Fruit fly (Drosophila melanogaster): ENCODE measurements around the gene Pex12.
A peak's percentile ranks its signal among the peaks of the same experiment; 100 is the strongest.

Pex12 gene

DNA sequence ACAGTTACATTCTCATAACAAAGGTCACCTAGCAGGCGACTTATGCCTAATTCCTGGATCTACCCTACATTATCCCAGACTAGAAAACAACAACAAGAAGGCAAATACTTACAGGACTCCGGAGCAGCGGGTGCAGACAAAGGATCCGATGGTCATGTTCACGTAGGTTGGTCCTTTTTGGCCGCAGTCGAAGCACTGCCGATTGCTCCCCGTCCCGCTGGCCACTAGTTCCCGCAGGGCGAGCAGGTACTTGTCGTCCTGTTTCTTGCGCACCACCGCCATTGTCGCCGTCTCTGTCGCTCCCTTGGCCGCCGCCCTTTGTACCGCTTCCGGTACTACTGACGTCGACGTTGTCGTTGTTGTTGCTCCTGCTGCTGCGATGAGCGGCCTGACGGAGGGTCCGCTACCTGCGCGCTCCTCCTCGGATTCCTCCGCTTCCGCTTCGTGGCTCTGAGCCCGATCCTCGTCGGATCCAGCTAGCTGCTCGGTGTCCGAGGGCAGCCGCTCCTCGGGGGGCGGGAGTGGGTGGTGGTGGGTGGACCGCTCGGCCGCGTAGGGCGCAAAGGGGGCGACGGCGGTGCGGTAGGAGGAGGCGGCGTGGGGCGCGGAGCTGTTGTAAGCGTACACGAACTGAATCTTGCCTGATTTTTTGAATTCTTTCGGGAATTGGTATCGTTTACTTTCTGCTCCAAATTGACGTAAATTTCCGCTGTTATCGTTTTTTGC is 34.2 kb downstream of the Pex12 start (continued):
- TF ChIP-seq ab (GFP tag; optimal IDR thresholded peaks at IDR 0.05) (no peak), Atf6 (GFP tag; IDR thresholded peaks at IDR 0.05) (no peak), grn (GFP tag; optimal IDR thresholded peaks at IDR 0.05) (no peak), lmd (GFP tag; IDR thresholded peaks at IDR 0.05) (no peak), jigr1 (GFP tag; IDR thresholded peaks at IDR 0.05) (no peak), CG8359 (GFP tag; optimal IDR thresholded peaks at IDR 0.05; ENCODE audit: borderline replicate concordance) (no peak), vnd (GFP tag; IDR thresholded peaks at IDR 0.05; ENCODE audit: partially characterized antibody) (no peak), CG6654 (GFP tag; optimal IDR thresholded peaks at IDR 0.05) (no peak), Dbx (GFP tag; IDR thresholded peaks at IDR 0.05) (no peak), nerfin-2 (GFP tag; IDR thresholded peaks at IDR 0.05; ENCODE audit: partially characterized antibody) (no peak), CG8281 (tag; optimal IDR thresholded peaks at IDR 0.05) (no peak), Dek (tag; optimal IDR thresholded peaks at IDR 0.05) (no peak), CG10321 (GFP tag; IDR thresholded peaks at IDR 0.05) (0 out of 2 replicates have a peak, but pooled peaks have one; percentile 34), CG10147 (GFP tag; optimal IDR thresholded peaks at IDR 0.05) (no peak), wek (GFP tag; optimal IDR thresholded peaks at IDR 0.05) (no peak), nau (GFP tag; optimal IDR thresholded peaks at IDR 0.05) (no peak), CG42726 (GFP tag; IDR thresholded peaks at IDR 0.05; ENCODE audit: partially characterized antibody) (no peak), hth (optimal IDR thresholded peaks at IDR 0.05) (no peak), gro (GFP tag; optimal IDR thresholded peaks at IDR 0.05) (no peak), MBD-R2 (GFP tag; IDR thresholded peaks at IDR 0.05) (no peak), CG5180 (GFP tag; optimal IDR thresholded peaks at IDR 0.05) (no peak), zfh2 (GFP tag; optimal IDR thresholded peaks at IDR 0.05) (no peak), zen (tag; optimal IDR thresholded peaks at IDR 0.05) (peak; percentile 79), z (GFP tag; IDR thresholded peaks at IDR 0.05) (no peak), CG3407 (GFP tag; optimal IDR thresholded peaks at IDR 0.05) (no peak), dan (GFP tag; IDR thresholded peaks at IDR 0.05) (no peak), CG17361 (GFP tag; IDR thresholded peaks at IDR 0.05) (no peak), amos (GFP tag; IDR thresholded peaks at IDR 0.05; ENCODE audit: partially characterized antibody) (no peak), gsb-n (tag; optimal IDR thresholded peaks at IDR 0.05) (no peak), ci (GFP tag; IDR thresholded peaks at IDR 0.05) (peak; percentile 47; the same call in 1 of the 3 replicates), CG2129 (GFP tag; IDR thresholded peaks at IDR 0.05; ENCODE audit: partially characterized antibody) (no peak), Drgx (GFP tag; IDR thresholded peaks at IDR 0.05) (no peak), gfzf (GFP tag; optimal IDR thresholded peaks at IDR 0.05) (no peak), CoRest (tag; optimal IDR thresholded peaks at IDR 0.05) (no peak), da (GFP tag; optimal IDR thresholded peaks at IDR 0.05) (no peak), crol (GFP tag; IDR thresholded peaks at IDR 0.05) (peak; percentile 76), MTF-1 (GFP tag; optimal IDR thresholded peaks at IDR 0.05; ENCODE audit: borderline replicate concordance) (no peak), bcd (GFP tag; optimal IDR thresholded peaks at IDR 0.05) (no peak), chm (GFP tag; IDR thresholded peaks at IDR 0.05) (0 out of 2 replicates have a peak, but pooled peaks have one; percentile 19), fru (optimal IDR thresholded peaks at IDR 0.05) (no peak), repo (GFP tag; optimal IDR thresholded peaks at IDR 0.05) (no peak), CG15073 (GFP tag; optimal IDR thresholded peaks at IDR 0.05) (no peak), Hmx (GFP tag; optimal IDR thresholded peaks at IDR 0.05) (no peak), btn (GFP tag; optimal IDR thresholded peaks at IDR 0.05) (no peak), tx (GFP tag; optimal IDR thresholded peaks at IDR 0.05) (no peak), CG7987 (GFP tag; optimal IDR thresholded peaks at IDR 0.05) (no peak), Oli (tag; optimal IDR thresholded peaks at IDR 0.05) (no peak), tna (GFP tag; IDR thresholded peaks at IDR 0.05; ENCODE audit: partially characterized antibody) (no peak), Dip3 (GFP tag; optimal IDR thresholded peaks at IDR 0.05) (no peak), Eip74EF (GFP tag; optimal IDR thresholded peaks at IDR 0.05) (no peak)
